Worm (Caenorhabditis elegans) whole organism, L4 larva: ENCODE results near the gene T27A10.5.

Experiments used
- egl-27 ChIP-seq: sonication (generic microtip); optimal IDR thresholded peaks from 3 replicates; lab custom pipeline; 2017; ENCODE audit warnings: missing biosample characterization, missing genetic modification reagents, missing genetic modification characterization
- ztf-7 ChIP-seq: fragments of 150-350 bp; optimal IDR thresholded peaks from 2 replicates; lab custom pipeline; 2014; ENCODE audit warnings: missing biosample characterization, missing genetic modification characterization

DNA sequence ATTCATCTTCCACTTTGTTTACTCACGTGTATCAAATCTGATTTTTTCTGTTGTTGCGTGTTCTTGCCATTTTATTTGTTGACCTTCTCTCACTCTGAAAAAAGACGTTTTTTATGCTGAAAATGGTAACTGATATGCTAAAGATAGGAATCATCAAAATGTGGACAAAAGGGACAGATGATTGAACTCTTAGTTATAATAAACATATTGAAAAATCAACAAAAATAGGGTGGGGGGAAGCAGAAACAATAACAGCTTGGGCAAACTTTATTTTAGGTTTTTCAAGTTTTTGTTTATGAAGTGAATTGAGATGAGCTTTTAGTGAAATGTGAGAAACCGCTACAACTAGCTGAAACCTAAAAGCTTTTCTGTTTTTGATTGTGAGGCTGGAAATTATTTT is 40.5 kb downstream of the T27A10.5 start, which contains the start of gene F56B6.6:
- TF ChIP-seq egl-27 (tag; lab: Kevin White, UChicago) = no peak
- TF ChIP-seq ztf-7 (tag; lab: Kevin White, UChicago) = no peak
